Fruit fly (Drosophila melanogaster) whole organism, embryonic: ENCODE data around the gene Lsp1alpha.
A peak's percentile ranks its signal among the peaks of the same experiment; 100 is the strongest.

ENCODE experiments used
- Ada2b ChIP-seq: fragments of 200-800 bp; sonication (Bioruptor generic); IDR thresholded peaks from 2 replicates; pipeline ENCODE4 v1.3.6; 2022; ENCODE audit warnings: missing biosample characterization, missing genetic modification characterization
- Asciz ChIP-seq: fragments of 200-800 bp; sonication (Bioruptor generic); optimal IDR thresholded peaks from 2 replicates; lab custom pipeline; 2017; ENCODE audit warnings: missing biosample characterization, mild to moderate bottlenecking, missing genetic modification characterization, missing genetic modification reagents
- Atf-2 ChIP-seq: fragments of 200-800 bp; sonication (Bioruptor generic); optimal IDR thresholded peaks from 2 replicates; lab custom pipeline; 2016; ENCODE audit warnings: missing biosample characterization, missing genetic modification characterization
- CG10147 ChIP-seq: fragments of 200-800 bp; sonication (Bioruptor generic); optimal IDR thresholded peaks from 2 replicates; lab custom pipeline; 2019; ENCODE audit warnings: missing biosample characterization, mild to moderate bottlenecking, missing genetic modification characterization, moderate library complexity
- CG10431 ChIP-seq: fragments of 200-800 bp; sonication (Bioruptor generic); optimal IDR thresholded peaks from 3 replicates; lab custom pipeline; 2018; ENCODE audit warnings: missing biosample characterization, mild to moderate bottlenecking, missing genetic modification characterization
- CG10979 ChIP-seq: fragments of 200-800 bp; sonication (Bioruptor generic); optimal IDR thresholded peaks from 2 replicates; lab custom pipeline; 2018; ENCODE audit warnings: missing biosample characterization, mild to moderate bottlenecking, missing genetic modification characterization, moderate library complexity
- CG1233 ChIP-seq: fragments of 200-800 bp; sonication (Bioruptor generic); optimal IDR thresholded peaks from 4 replicates; lab custom pipeline; 2018; ENCODE audit warnings: missing biosample characterization, mild to moderate bottlenecking, missing genetic modification characterization
- CG14014 ChIP-seq: fragments of 200-800 bp; sonication (Bioruptor generic); IDR thresholded peaks from 2 replicates; pipeline ENCODE4 v1.3.6; 2022; ENCODE audit warnings: missing biosample characterization, missing genetic modification characterization
- CG15479 ChIP-seq: fragments of 200-800 bp; sonication (Bioruptor generic); optimal IDR thresholded peaks from 3 replicates; lab custom pipeline; 2019; ENCODE audit warnings: missing biosample characterization, mild to moderate bottlenecking, missing genetic modification characterization, moderate library complexity
- CG17361 ChIP-seq: fragments of 200-800 bp; sonication (Bioruptor generic); IDR thresholded peaks from 3 replicates; pipeline ENCODE4 v1.3.6; 2022; ENCODE audit warnings: missing biosample characterization, missing genetic modification characterization
- CG17568 ChIP-seq: fragments of 200-800 bp; sonication (Bioruptor generic); optimal IDR thresholded peaks from 2 replicates; lab custom pipeline; 2018; ENCODE audit warnings: missing biosample characterization, mild to moderate bottlenecking, missing genetic modification characterization, moderate library complexity
- CG30020 ChIP-seq: fragments of 200-800 bp; optimal IDR thresholded peaks from 2 replicates; lab custom pipeline; 2019; ENCODE audit warnings: missing biosample characterization, mild to moderate bottlenecking, missing genetic modification characterization, moderate library complexity
- CG30403 ChIP-seq: fragments of 200-800 bp; sonication (Bioruptor generic); optimal IDR thresholded peaks from 3 replicates; lab custom pipeline; 2016; ENCODE audit warnings: missing biosample characterization, missing genetic modification characterization
- CG3407 ChIP-seq: fragments of 200-800 bp; sonication (Bioruptor generic); optimal IDR thresholded peaks from 2 replicates; lab custom pipeline; 2018; ENCODE audit warnings: missing biosample characterization, mild to moderate bottlenecking, missing genetic modification characterization
- CG3838 ChIP-seq: fragments of 200-800 bp; sonication (Bioruptor generic); optimal IDR thresholded peaks from 3 replicates; lab custom pipeline; 2016; ENCODE audit warnings: missing biosample characterization, missing genetic modification characterization
- CG6175 ChIP-seq: fragments of 200-800 bp; sonication (Bioruptor generic); IDR thresholded peaks from 3 replicates; pipeline ENCODE4 v1.3.6; 2022; ENCODE audit warnings: missing biosample characterization, missing genetic modification characterization
- CG6272 ChIP-seq: fragments of 200-800 bp; sonication (Bioruptor generic); IDR thresholded peaks from 2 replicates; pipeline ENCODE4 v1.3.6; 2022; ENCODE audit warnings: missing biosample characterization, missing genetic modification characterization
- CG6689 ChIP-seq: fragments of 200-800 bp; sonication (Bioruptor generic); IDR thresholded peaks from 2 replicates; pipeline ENCODE4 v1.3.6; 2022; ENCODE audit warnings: missing biosample characterization, missing genetic modification characterization
- CG7839 ChIP-seq: fragments of 200-800 bp; sonication (Bioruptor generic); optimal IDR thresholded peaks from 3 replicates; lab custom pipeline; 2018; ENCODE audit warnings: missing biosample characterization, mild to moderate bottlenecking, missing genetic modification characterization, moderate library complexity
- CG8478 ChIP-seq: fragments of >200 bp; optimal IDR thresholded peaks from 2 replicates; lab custom pipeline; 2018
- CG8765 ChIP-seq: fragments of 200-800 bp; sonication (Bioruptor generic); IDR thresholded peaks from 2 replicates; pipeline ENCODE4 v1.3.6; 2022; ENCODE audit warnings: missing biosample characterization, missing genetic modification characterization
- CG9727 ChIP-seq: fragments of 200-800 bp; sonication (Bioruptor generic); optimal IDR thresholded peaks from 3 replicates; lab custom pipeline; 2017; ENCODE audit warnings: missing biosample characterization, mild to moderate bottlenecking, missing genetic modification characterization
- CHES-1-like ChIP-seq: fragments of 200-800 bp; sonication (Bioruptor generic); optimal IDR thresholded peaks from 2 replicates; lab custom pipeline; 2016; ENCODE audit warnings: missing biosample characterization, missing genetic modification characterization
- Dip2 ChIP-seq: fragments of 200-800 bp; sonication (Bioruptor generic); IDR thresholded peaks from 2 replicates; pipeline ENCODE4 v1.3.6; 2022; ENCODE audit warnings: missing biosample characterization, missing genetic modification characterization
- Doc3 ChIP-seq: fragments of 200-800 bp; sonication (Bioruptor generic); IDR thresholded peaks from 3 replicates; pipeline ENCODE4 v1.3.6; 2022; ENCODE audit warnings: missing biosample characterization, missing genetic modification characterization; ENCODE audit not compliant: partially characterized antibody
- Drgx ChIP-seq: fragments of 200-800 bp; sonication (Bioruptor generic); IDR thresholded peaks from 2 replicates; pipeline ENCODE4 v1.3.6; 2022; ENCODE audit warnings: missing biosample characterization, missing genetic modification characterization
- Fer3 ChIP-seq: fragments of 200-800 bp; sonication (Bioruptor generic); optimal IDR thresholded peaks from 2 replicates; lab custom pipeline; 2018; ENCODE audit warnings: missing biosample characterization, mild to moderate bottlenecking, missing genetic modification characterization, moderate library complexity
- Gsc ChIP-seq: fragments of 200-800 bp; sonication (Bioruptor generic); IDR thresholded peaks from 2 replicates; pipeline ENCODE4 v1.3.6; 2022; ENCODE audit warnings: missing biosample characterization, missing genetic modification characterization
- Neu2 ChIP-seq: fragments of 200-800 bp; sonication (Bioruptor generic); optimal IDR thresholded peaks from 3 replicates; lab custom pipeline; 2016; ENCODE audit warnings: missing biosample characterization, missing genetic modification characterization, borderline replicate concordance
- Nf-YA ChIP-seq: fragments of 200-800 bp; sonication (Bioruptor generic); IDR thresholded peaks from 2 replicates; pipeline ENCODE4 v1.3.6; 2022; ENCODE audit warnings: missing biosample characterization, missing genetic modification characterization
- Pdp1 ChIP-seq, 2 experiments: fragments of 200-800 bp; sonication (Bioruptor generic); optimal IDR thresholded peaks; 3 replicates each; lab custom pipeline; 2016; ENCODE audit warnings: missing biosample characterization in 2 of 2, missing genetic modification characterization in 2 of 2, mild to moderate bottlenecking in 1 of 2, moderate library complexity in 1 of 2
- Poxn ChIP-seq: fragments of 200-800 bp; sonication (Bioruptor generic); IDR thresholded peaks from 2 replicates; pipeline ENCODE4 v1.3.6; 2022; ENCODE audit warnings: missing biosample characterization, missing genetic modification characterization
- Six4 ChIP-seq: fragments of 200-800 bp; sonication (Bioruptor generic); optimal IDR thresholded peaks from 2 replicates; lab custom pipeline; 2016; ENCODE audit warnings: missing biosample characterization, missing genetic modification characterization
- abd-A ChIP-seq: fragments of 200-800 bp; sonication (Bioruptor generic); optimal IDR thresholded peaks from 3 replicates; lab custom pipeline; 2019; ENCODE audit warnings: missing biosample characterization, mild to moderate bottlenecking, missing genetic modification characterization, moderate library complexity
- aop ChIP-seq: fragments of 200-800 bp; sonication (Bioruptor generic); IDR thresholded peaks from 2 replicates; pipeline ENCODE4 v1.3.6; 2022; ENCODE audit warnings: missing biosample characterization, missing genetic modification characterization
- bsh ChIP-seq, 2 experiments: fragments of 200-800 bp; sonication (Bioruptor generic); optimal IDR thresholded peaks; 2 replicates each; lab custom pipeline; 2017 to 2018; ENCODE audit warnings: mild to moderate bottlenecking in 2 of 2, missing biosample characterization in 2 of 2, missing genetic modification characterization in 2 of 2, moderate library complexity in 1 of 2
- chn ChIP-seq: fragments of 200-800 bp; sonication (Bioruptor generic); optimal IDR thresholded peaks from 2 replicates; lab custom pipeline; 2016; ENCODE audit warnings: missing biosample characterization, missing genetic modification characterization
- crp ChIP-seq, 2 experiments: fragments of 200-800 bp; sonication (Bioruptor generic); optimal IDR thresholded peaks; 2 replicates in 1 of 2; 3 replicates in 1 of 2; lab custom pipeline; 2017; ENCODE audit warnings: missing biosample characterization in 2 of 2, missing genetic modification characterization in 2 of 2, mild to moderate bottlenecking in 1 of 2, moderate library complexity in 1 of 2
- danr ChIP-seq: fragments of 200-800 bp; sonication (Bioruptor generic); IDR thresholded peaks from 2 replicates; pipeline ENCODE4 v1.3.6; 2022; ENCODE audit warnings: missing biosample characterization, missing genetic modification characterization
- gem ChIP-seq: fragments of 200-800 bp; sonication (Bioruptor generic); optimal IDR thresholded peaks from 2 replicates; lab custom pipeline; 2019; ENCODE audit warnings: missing biosample characterization, mild to moderate bottlenecking, missing genetic modification characterization, moderate library complexity
- hth ChIP-seq: fragments of >200 bp; optimal IDR thresholded peaks from 2 replicates; lab custom pipeline; 2017; ENCODE audit warnings: inconsistent platforms
- lab ChIP-seq: fragments of 200-800 bp; sonication (Bioruptor generic); optimal IDR thresholded peaks from 3 replicates; lab custom pipeline; 2017; ENCODE audit warnings: missing biosample characterization, missing genetic modification characterization, mild to moderate bottlenecking, moderate library complexity, missing genetic modification reagents
- mam ChIP-seq: fragments of 200-800 bp; sonication (Bioruptor generic); optimal IDR thresholded peaks from 3 replicates; lab custom pipeline; 2016; ENCODE audit warnings: missing biosample characterization, missing genetic modification characterization
- nau ChIP-seq: fragments of 200-800 bp; sonication (Bioruptor generic); optimal IDR thresholded peaks from 3 replicates; lab custom pipeline; 2017; ENCODE audit warnings: missing biosample characterization, mild to moderate bottlenecking, missing genetic modification characterization, missing genetic modification reagents
- pho ChIP-seq: fragments of 200-800 bp; sonication (Bioruptor generic); optimal IDR thresholded peaks from 2 replicates; lab custom pipeline; 2016; ENCODE audit warnings: missing biosample characterization, missing genetic modification characterization
- pros ChIP-seq: fragments of 200-800 bp; sonication (Bioruptor generic); optimal IDR thresholded peaks from 3 replicates; lab custom pipeline; 2019; ENCODE audit warnings: missing biosample characterization, mild to moderate bottlenecking, missing genetic modification characterization, moderate library complexity
- repo ChIP-seq: fragments of 200-800 bp; sonication (Bioruptor generic); optimal IDR thresholded peaks from 2 replicates; lab custom pipeline; 2016; ENCODE audit warnings: missing biosample characterization, missing genetic modification characterization
- row ChIP-seq: fragments of 200-800 bp; sonication (Bioruptor generic); IDR thresholded peaks from 3 replicates; pipeline ENCODE4 v1.3.6; 2022; ENCODE audit warnings: missing biosample characterization, missing genetic modification characterization
- sd ChIP-seq: fragments of 200-800 bp; sonication (Bioruptor generic); optimal IDR thresholded peaks from 3 replicates; lab custom pipeline; 2018; ENCODE audit warnings: missing biosample characterization, mild to moderate bottlenecking, missing genetic modification characterization, moderate library complexity
- toy ChIP-seq: fragments of 200-800 bp; sonication (Bioruptor generic); IDR thresholded peaks from 2 replicates; pipeline ENCODE4 v1.3.6; 2022; ENCODE audit warnings: missing biosample characterization, missing genetic modification characterization
- trh ChIP-seq: fragments of 200-800 bp; sonication (Bioruptor generic); optimal IDR thresholded peaks from 2 replicates; lab custom pipeline; 2016; ENCODE audit warnings: missing biosample characterization, missing genetic modification characterization
- zfh1 ChIP-seq: fragments of 200-800 bp; sonication (Bioruptor generic); IDR thresholded peaks from 3 replicates; pipeline ENCODE4 v1.3.6; 2022; ENCODE audit warnings: missing biosample characterization, missing genetic modification characterization

Lsp1alpha gene

DNA sequence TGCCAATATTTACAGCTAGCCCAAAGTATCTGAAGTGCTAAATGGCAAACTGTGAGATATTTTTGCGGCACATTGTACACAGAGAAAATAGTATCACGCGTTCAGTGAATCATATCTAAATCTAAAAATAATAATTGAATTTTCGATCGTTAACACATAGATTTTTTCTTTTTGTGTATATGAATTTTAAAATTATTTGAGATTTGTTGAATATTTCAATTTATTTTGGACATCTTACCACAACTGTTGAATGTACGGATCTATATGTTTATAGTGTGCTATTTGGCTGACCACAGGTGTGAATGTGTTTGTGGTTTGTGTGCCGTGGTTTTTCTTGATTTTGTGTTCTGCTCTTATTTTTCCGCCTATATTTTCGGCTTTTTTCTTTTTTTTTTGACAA is 20.3 kb upstream of the Lsp1alpha start (continued):
- TF ChIP-seq lab: peak; percentile 75
- no peak for TF ChIP-seq toy (GFP tag; lab: Robert Waterston, UW)
- TF ChIP-seq chn (GFP tag; lab: Kevin White, UChicago): no peak
- TF ChIP-seq sd: no peak
- TF ChIP-seq abd-A (tag; lab: Kevin White, UChicago): no peak
- no peak for TF ChIP-seq CG17568 (GFP tag; lab: Kevin White, UChicago)
- no peak for TF ChIP-seq Gsc
- peak; percentile 51 for TF ChIP-seq CG10979 (tag; lab: Kevin White, UChicago)
- TF ChIP-seq row (GFP tag; lab: Robert Waterston, UW): peak; percentile 79
- no peak for TF ChIP-seq Doc3 (GFP tag; lab: Robert Waterston, UW)
- no peak for TF ChIP-seq danr (GFP tag; lab: Robert Waterston, UW)
- TF ChIP-seq Neu2 (GFP tag; lab: Kevin White, UChicago): no peak
- TF ChIP-seq CG14014 (GFP tag; lab: Robert Waterston, UW): peak; percentile 61
- peak; percentile 68 for TF ChIP-seq CG30403 (GFP tag; lab: Kevin White, UChicago)
- peak; percentile 54 for TF ChIP-seq Drgx (GFP tag; lab: Robert Waterston, UW)
- peak; percentile 50 for TF ChIP-seq Six4 (GFP tag; lab: Kevin White, UChicago)
- TF ChIP-seq mam (GFP tag; lab: Kevin White, UChicago): peak; percentile 62
- peak; percentile 24 for TF ChIP-seq Asciz
- TF ChIP-seq gem (tag; lab: Kevin White, UChicago): peak; percentile 80
- TF ChIP-seq pho (GFP tag; lab: Kevin White, UChicago): peak; percentile 65
- TF ChIP-seq Dip2 (GFP tag; lab: Robert Waterston, UW): no peak
- peak; percentile 40 for TF ChIP-seq CG10147 (GFP tag; lab: Kevin White, UChicago)
- no peak for TF ChIP-seq CG15479 (GFP tag; lab: Kevin White, UChicago)
- no peak for TF ChIP-seq CG10431
- peak; percentile 60 for TF ChIP-seq CG7839 (tag; lab: Kevin White, UChicago)
- no peak for TF ChIP-seq hth (lab: Kevin White, UChicago)
- TF ChIP-seq CG1233 (GFP tag; lab: Kevin White, UChicago): no peak
- 0 out of 3 replicates have a peak, but pooled peaks have one; percentile 52 for TF ChIP-seq zfh1 (GFP tag; lab: Robert Waterston, UW)
- no peak for TF ChIP-seq CG3838 (GFP tag; lab: Kevin White, UChicago)
- TF ChIP-seq CG6689 (GFP tag; lab: Robert Waterston, UW): peak; percentile 12; the same call in 1 of the 2 replicates
- peak; percentile 7 for TF ChIP-seq CHES-1-like (GFP tag; lab: Kevin White, UChicago)
- peak in 1 of 2 experiments; percentile 60 for TF ChIP-seq bsh (GFP tag; optimal IDR thresholded peaks at IDR 0.05; lab: Kevin White, UChicago)
- no peak for TF ChIP-seq CG3407 (GFP tag; lab: Kevin White, UChicago)
- TF ChIP-seq Nf-YA (GFP tag; lab: Robert Waterston, UW): no peak
- TF ChIP-seq Fer3 (tag; lab: Kevin White, UChicago): peak; percentile 63
- no peak for TF ChIP-seq CG6175 (GFP tag; lab: Robert Waterston, UW)
- TF ChIP-seq CG8765 (GFP tag; lab: Robert Waterston, UW): no peak
- TF ChIP-seq trh: no peak
- TF ChIP-seq Ada2b (GFP tag; lab: Robert Waterston, UW): peak; percentile 51; the same call in 1 of the 2 replicates
- no peak for TF ChIP-seq CG8478
- peak; percentile 42 for TF ChIP-seq Atf-2 (GFP tag; lab: Kevin White, UChicago)
- peak in 1 of 2 experiments; percentile 0 for TF ChIP-seq crp (GFP tag; optimal IDR thresholded peaks at IDR 0.05; lab: Kevin White, UChicago)
- peak; percentile 73 for TF ChIP-seq CG17361 (GFP tag; lab: Robert Waterston, UW)
- TF ChIP-seq Poxn (GFP tag; lab: Robert Waterston, UW): no peak
- no peak for TF ChIP-seq pros (GFP tag; lab: Kevin White, UChicago)
- TF ChIP-seq CG6272 (GFP tag; lab: Robert Waterston, UW): no peak
- TF ChIP-seq repo (GFP tag; lab: Kevin White, UChicago): no peak
- TF ChIP-seq aop (GFP tag; lab: Robert Waterston, UW): no peak
- TF ChIP-seq nau: peak; percentile 23
- peak in 1 of 2 experiments; percentile 44 for TF ChIP-seq Pdp1 (GFP tag; optimal IDR thresholded peaks at IDR 0.05; lab: Kevin White, UChicago)
- TF ChIP-seq CG9727 (GFP tag; lab: Kevin White, UChicago): peak; percentile 73
- TF ChIP-seq CG30020: no peak
